Worm (Caenorhabditis elegans): ENCODE data around the gene W10C6.2.
A peak's percentile ranks its signal among the peaks of the same experiment; 100 is the strongest.

Gene W10C6.2

DNA sequence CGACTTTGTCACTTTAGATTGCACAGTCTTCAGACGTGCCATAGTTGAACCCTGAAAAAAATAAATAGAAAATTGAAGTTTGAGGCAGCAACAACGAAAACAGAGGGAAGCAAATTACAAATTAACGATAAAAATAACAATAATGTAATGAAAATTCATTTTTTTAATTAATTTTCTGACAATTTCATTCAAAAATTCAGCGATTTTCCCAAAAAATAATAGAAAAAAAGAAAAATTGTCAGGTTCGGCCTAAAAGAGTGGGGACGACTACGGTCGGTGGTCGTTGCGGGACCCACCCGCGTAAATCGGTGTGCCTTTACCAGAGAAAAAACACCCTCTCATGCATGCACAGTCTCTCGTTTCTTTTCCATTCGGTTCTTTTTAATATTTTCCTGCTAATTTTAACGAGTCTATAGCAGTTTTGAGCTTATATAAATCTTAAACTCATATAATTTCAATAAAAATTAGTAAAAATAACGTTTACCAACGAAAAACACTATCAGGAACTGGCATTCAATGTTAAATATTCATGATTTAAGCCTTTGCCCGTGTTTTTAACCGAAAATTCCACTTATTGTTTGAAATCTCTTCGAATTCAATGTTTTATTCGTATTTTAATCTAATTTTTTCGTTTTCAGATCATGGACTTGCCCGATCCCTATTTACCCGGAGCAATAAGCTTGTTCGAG, 4.8 kb upstream of the W10C6.2 start, which contains the start of the genes rps-9 and lsm-1 (continued):
- TF ChIP-seq madf-9 (GFP tag; conservative IDR thresholded peaks at IDR 0.05) (no peak), attf-4 (tag; optimal IDR thresholded peaks at IDR 0.05) (no peak), ces-1 (GFP tag; optimal IDR thresholded peaks at IDR 0.05) (no peak), fkh-10 (GFP tag; optimal IDR thresholded peaks at IDR 0.05) (peak; percentile 40), ctbp-1 (GFP tag; IDR thresholded peaks at IDR 0.05) (no peak), unc-130 (GFP tag; optimal IDR thresholded peaks at IDR 0.05) (peak; percentile 45), ceh-20 (GFP tag; IDR thresholded peaks at IDR 0.05) (no peak), T20F7.1 (GFP tag; optimal IDR thresholded peaks at IDR 0.05) (no peak), ztf-11 (tag; optimal IDR thresholded peaks at IDR 0.05) (no peak), dve-1 (tag; optimal IDR thresholded peaks at IDR 0.05; ENCODE audit: insufficient read depth) (peak; percentile 49), fos-1 (tag; optimal IDR thresholded peaks at IDR 0.05) (no peak), lir-3 (tag; optimal IDR thresholded peaks at IDR 0.05) (no peak), php-3 (GFP tag; IDR thresholded peaks at IDR 0.05) (no peak), arid-1 (GFP tag; conservative IDR thresholded peaks at IDR 0.05) (0 out of 2 replicates have a peak, but pooled peaks have one; percentile 38), jun-1 (tag; optimal IDR thresholded peaks at IDR 0.05) (no peak)

ce11 chrII:11125059-11125594, 3.4 kb upstream of the W10C6.2 start:
- TF ChIP-seq lin-1 (GFP tag; IDR thresholded peaks at IDR 0.05) (peak; percentile 9; the same call in 1 of the 2 replicates), nhr-77 (tag; optimal IDR thresholded peaks at IDR 0.05) (no peak), Y48G9A.11 (GFP tag; IDR thresholded peaks at IDR 0.05) (0 out of 2 replicates have a peak, but pooled peaks have one; percentile 34), pha-4 (GFP tag; IDR thresholded peaks at IDR 0.05) (0 out of 2 replicates have a peak, but pooled peaks have one; percentile 20), pha-4 (tag; optimal IDR thresholded peaks at IDR 0.05) (no peak), lin-38 (GFP tag; IDR thresholded peaks at IDR 0.05) (peak; percentile 59; the same call in 1 of the 2 replicates), nhr-11 (tag; optimal IDR thresholded peaks at IDR 0.05) (no peak), unc-62 (GFP tag; optimal IDR thresholded peaks at IDR 0.05 in 1 of 2) (no peak), unc-62 (tag; optimal IDR thresholded peaks at IDR 0.05) (no peak), madf-9 (GFP tag; conservative IDR thresholded peaks at IDR 0.05) (no peak), aha-1 (tag) (peak; percentile 13), arid-1 (GFP tag; conservative IDR thresholded peaks at IDR 0.05) (peak; percentile 17; the same call in 1 of the 2 replicates), nhr-102 (tag; optimal IDR thresholded peaks at IDR 0.05) (no peak), spr-3 (GFP tag; optimal IDR thresholded peaks at IDR 0.05) (no peak), F49E8.2 (tag; optimal IDR thresholded peaks at IDR 0.05; ENCODE audit: borderline replicate concordance) (peak; percentile 62), nhr-42 (GFP tag; IDR thresholded peaks at IDR 0.05) (no peak), vab-7 (GFP tag; IDR thresholded peaks at IDR 0.05) (0 out of 2 replicates have a peak, but pooled peaks have one; percentile 30), snpc-1.2 (GFP tag; IDR thresholded peaks at IDR 0.05) (peak; percentile 39; the same call in 1 of the 2 replicates), lim-7 (GFP tag; IDR thresholded peaks at IDR 0.05) (0 out of 2 replicates have a peak, but pooled peaks have one; percentile 27), aly-2 (tag; optimal IDR thresholded peaks at IDR 0.05) (peak; percentile 45)

DNA sequence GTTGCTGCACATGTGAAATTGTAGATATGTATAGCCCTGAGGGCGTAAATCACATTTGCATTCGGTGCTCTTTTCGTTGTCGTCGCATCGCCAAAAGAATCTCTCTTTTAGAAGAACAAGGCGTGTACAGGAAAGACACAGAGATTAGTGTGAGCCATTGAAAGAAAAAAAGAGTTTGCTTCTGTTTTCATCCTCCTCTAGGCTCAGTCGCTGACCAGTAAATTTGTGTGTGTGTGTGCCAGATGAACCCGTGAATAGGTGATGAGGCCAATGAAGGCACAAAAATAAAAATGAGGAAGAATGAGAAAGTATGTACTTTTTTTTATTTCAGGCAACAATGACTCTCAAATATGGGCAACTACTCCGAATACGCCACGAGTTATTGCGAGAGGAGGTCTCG, 9.3 kb downstream of the W10C6.2 start, which contains the start of gene mat-2:
Gene mat-2, plus strand, starts transcription at position 301 of the 400 bp plus-strand sequence.
- TF ChIP-seq ceh-32 (tag; optimal IDR thresholded peaks at IDR 0.05; ENCODE audit: poor library complexity) (no peak), aha-1 (tag) (peak; percentile 5), cey-2 (tag; optimal IDR thresholded peaks at IDR 0.05; ENCODE audit: borderline replicate concordance, insufficient read depth) (no peak)

Measured in whole organism, L4 larva.